Worm (Caenorhabditis elegans): ENCODE results near the gene ZK1320.7.

ZK1320.7 gene

DNA sequence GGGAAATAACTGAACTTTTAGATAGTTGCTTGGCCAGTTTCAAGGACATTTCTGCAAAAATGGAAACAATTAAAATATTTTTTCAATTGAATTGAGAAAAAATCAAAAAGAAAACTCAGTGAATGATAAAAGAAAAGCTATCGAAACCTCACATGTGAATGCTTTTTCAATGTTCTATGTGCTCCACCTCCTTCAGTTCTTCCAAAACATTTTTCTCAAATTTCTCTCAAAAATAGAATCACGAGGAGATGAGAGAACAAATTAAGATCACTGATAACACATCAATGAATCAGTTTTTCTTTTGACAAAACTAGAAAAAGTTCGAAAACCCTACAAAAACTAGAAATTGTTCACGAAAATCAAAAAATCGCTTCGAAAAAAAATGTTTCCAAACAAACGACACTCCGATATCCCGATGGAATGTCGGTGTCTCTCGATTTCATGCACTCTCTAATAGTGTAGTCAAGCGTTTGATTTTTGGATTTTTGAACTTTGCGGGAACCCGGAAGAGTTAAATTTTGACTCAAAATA, 15.3 kb downstream of the ZK1320.7 start, which contains the start of gene ZK1320.9:
Gene ZK1320.9 (minus strand): TSS at position 51 of the 531 bp plus-strand sequence.
- TF ChIP-seq pha-2 (tag; optimal IDR thresholded peaks at IDR 0.05) (no peak), unc-3 (GFP tag; conservative IDR thresholded peaks at IDR 0.05) (no peak), unc-3 (tag; optimal IDR thresholded peaks at IDR 0.05) (no peak), lim-6 (tag; optimal IDR thresholded peaks at IDR 0.05) (no peak), pag-3 (tag; optimal IDR thresholded peaks at IDR 0.05; ENCODE audit: borderline replicate concordance) (no peak), ahr-1 (tag; optimal IDR thresholded peaks at IDR 0.05) (no peak), hlh-6 (tag; optimal IDR thresholded peaks at IDR 0.05) (no peak), lin-11 (tag; optimal IDR thresholded peaks at IDR 0.05) (no peak), ceh-6 (GFP tag; optimal IDR thresholded peaks at IDR 0.05) (no peak), elt-4 (tag; optimal IDR thresholded peaks at IDR 0.05) (no peak), pqm-1 (tag; optimal IDR thresholded peaks at IDR 0.05) (no peak), dmd-4 (tag; optimal IDR thresholded peaks at IDR 0.05; ENCODE audit: borderline replicate concordance) (no peak), unc-55 (GFP tag; optimal IDR thresholded peaks at IDR 0.05) (no peak), madf-2 (tag; optimal IDR thresholded peaks at IDR 0.05) (no peak), fkh-6 (tag; optimal IDR thresholded peaks at IDR 0.05) (no peak), F13H6.1 (tag; optimal IDR thresholded peaks at IDR 0.05) (no peak), odd-2 (tag; optimal IDR thresholded peaks at IDR 0.05) (no peak), ceh-48 (tag; optimal IDR thresholded peaks at IDR 0.05) (no peak)

DNA sequence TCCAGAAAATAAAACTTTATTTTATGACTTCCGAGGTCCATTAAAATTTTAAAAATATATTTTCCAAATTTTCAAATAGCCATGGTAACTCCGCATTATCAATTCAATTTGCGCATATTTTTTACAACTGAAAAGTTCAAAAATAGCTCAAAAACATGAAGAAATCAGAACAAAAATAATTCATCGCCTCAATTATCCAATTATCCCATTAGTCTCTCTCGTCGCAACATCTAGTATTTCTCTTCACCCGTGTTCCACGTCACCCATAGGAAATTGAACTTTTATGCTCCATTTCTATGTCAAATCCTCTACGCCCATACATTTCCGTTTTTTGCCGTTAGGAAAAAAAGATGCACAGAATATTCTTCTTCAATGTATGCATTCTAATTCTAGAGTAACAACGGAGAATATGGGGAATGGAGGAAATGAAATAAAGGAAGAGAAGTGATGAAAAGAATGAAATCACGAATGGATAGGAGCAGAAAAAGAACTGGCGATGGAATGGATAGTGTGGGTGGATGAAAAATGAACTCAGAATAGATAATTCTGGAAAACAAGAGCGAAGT, 18.7 kb downstream of the ZK1320.7 start:
- TF ChIP-seq ceh-14 (tag; optimal IDR thresholded peaks at IDR 0.05) (no peak), unc-42 (tag; optimal IDR thresholded peaks at IDR 0.05) (peak; percentile 78), hlh-13 (GFP tag; optimal IDR thresholded peaks at IDR 0.05) (no peak)

DNA sequence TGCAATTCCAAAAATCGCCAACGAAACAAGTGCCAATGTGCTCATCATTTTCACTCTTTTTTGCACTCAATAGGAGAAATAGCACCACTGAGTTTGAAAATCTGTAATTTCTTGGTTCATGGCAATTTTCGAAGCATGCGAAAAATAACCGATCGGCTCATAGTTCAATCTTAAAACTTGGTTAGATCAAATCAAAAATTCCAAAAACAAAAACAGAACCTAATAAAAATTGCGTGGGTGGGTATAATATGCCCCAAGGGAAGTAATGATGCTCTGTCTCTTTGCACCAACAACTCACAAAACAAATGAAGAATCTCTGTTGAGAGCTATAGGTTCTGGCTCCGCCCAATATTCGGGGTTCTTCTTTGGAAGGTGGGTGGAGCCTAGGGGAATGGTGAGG, 20.4 kb downstream of the ZK1320.7 start, which contains the start of gene nlp-11:
Gene nlp-11 (minus strand): TSS at position 101 of the 400 bp plus-strand sequence.
- TF ChIP-seq pros-1 (tag; optimal IDR thresholded peaks at IDR 0.05) (no peak), sox-2 (GFP tag; IDR thresholded peaks at IDR 0.05) (no peak), C38D4.7 (GFP tag; optimal IDR thresholded peaks at IDR 0.05) (no peak), unc-3 (GFP tag; conservative IDR thresholded peaks at IDR 0.05) (no peak), unc-3 (tag; optimal IDR thresholded peaks at IDR 0.05) (no peak), nfya-1 (tag; optimal IDR thresholded peaks at IDR 0.05) (no peak), elt-2 (tag; optimal IDR thresholded peaks at IDR 0.05) (no peak)

DNA sequence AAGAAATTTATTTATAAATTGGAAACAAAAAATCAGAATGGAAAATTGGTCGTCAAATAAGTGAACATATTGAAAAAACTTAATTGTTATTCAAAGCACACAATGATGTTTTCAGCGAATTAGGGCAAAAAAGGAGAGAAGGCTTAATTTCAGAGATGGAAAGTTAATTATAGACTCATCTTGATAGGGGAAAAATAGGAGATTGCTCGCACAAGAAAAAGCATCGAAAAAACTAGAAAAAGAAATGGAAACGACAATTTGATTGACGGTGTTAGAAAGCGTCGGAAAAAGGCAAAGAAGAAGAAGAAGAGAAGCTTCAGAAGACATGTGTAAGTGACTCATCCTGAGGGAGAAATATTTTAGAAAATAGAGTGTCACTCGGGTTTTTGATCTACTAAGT, 24.5 kb downstream of the ZK1320.7 start:
- TF ChIP-seq ztf-16 (tag; optimal IDR thresholded peaks at IDR 0.05) (no peak), pax-1 (tag; optimal IDR thresholded peaks at IDR 0.05) (no peak), ceh-22 (tag; optimal IDR thresholded peaks at IDR 0.05) (no peak), hlh-8 (tag; optimal IDR thresholded peaks at IDR 0.05) (no peak), K09A11.1 (tag; optimal IDR thresholded peaks at IDR 0.05; ENCODE audit: insufficient read depth) (no peak), unc-42 (tag; optimal IDR thresholded peaks at IDR 0.05) (peak; percentile 55), ceh-6 (GFP tag; optimal IDR thresholded peaks at IDR 0.05) (no peak), ttx-3 (tag; optimal IDR thresholded peaks at IDR 0.05) (no peak)

DNA sequence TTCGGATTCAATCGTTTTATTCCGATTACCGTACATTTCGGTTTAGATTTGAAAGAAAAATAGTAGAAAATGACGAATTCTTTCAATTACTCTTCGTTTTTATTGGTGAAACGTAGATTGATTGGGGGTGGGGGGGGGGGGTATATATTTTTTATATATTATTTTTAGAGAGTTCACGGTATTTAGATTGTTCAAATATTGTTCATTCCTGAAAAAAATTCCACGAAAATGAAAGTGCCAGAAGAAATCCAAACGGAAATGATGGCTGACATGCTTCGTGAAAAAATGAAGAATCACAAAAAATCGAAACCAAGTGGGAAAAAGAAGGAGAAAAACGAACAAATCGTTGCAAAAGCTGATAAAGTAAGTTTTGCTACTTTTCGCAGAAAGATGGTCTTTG, 29.0 kb downstream of the ZK1320.7 start, which contains the start of the genes Y53C12A.8 and Y53C12A.7:
Gene Y53C12A.8 (minus strand): TSS at position 101 of the 400 bp plus-strand sequence.
Gene Y53C12A.7 (plus strand): TSS at position 181 of the 400 bp plus-strand sequence.
- TF ChIP-seq hlh-30 (tag; optimal IDR thresholded peaks at IDR 0.05; ENCODE audit: insufficient read depth) (no peak), pax-1 (tag; optimal IDR thresholded peaks at IDR 0.05) (no peak), zip-5 (tag; optimal IDR thresholded peaks at IDR 0.05) (no peak), odd-2 (tag; optimal IDR thresholded peaks at IDR 0.05) (no peak), ceh-6 (GFP tag; optimal IDR thresholded peaks at IDR 0.05) (no peak), ceh-31 (tag; optimal IDR thresholded peaks at IDR 0.05) (no peak)

Measured in whole organism, late embryonic.